Worm (Caenorhabditis elegans): ENCODE data around the gene H20E11.3.
"Not testable (repeated sequence)": the region's sequence is repeated elsewhere in the genome, so short reads cannot be mapped to it uniquely, and the experiment has no call there.

Gene H20E11.3

ce11 chrIV:6827477-6827876 lies 2.9 kb downstream of the H20E11.3 start, which contains the start of gene H20E11.2:
Gene H20E11.2, plus strand, starts transcription at chrIV:6827777.
- not testable (repeated sequence) for TF ChIP-seq unc-39 (tag; optimal IDR thresholded peaks at IDR 0.05); ceh-43 (GFP tag; optimal IDR thresholded peaks at IDR 0.05); sem-2 (GFP tag; optimal IDR thresholded peaks at IDR 0.05)

ce11 chrIV:6829902-6830301 lies 5.3 kb downstream of the H20E11.3 start, which contains the start of gene H20E11.1:
Gene H20E11.1, plus strand, starts transcription at chrIV:6830145.
- TF ChIP-seq sem-2 (GFP tag; optimal IDR thresholded peaks at IDR 0.05) (no peak), bed-3 (GFP tag; optimal IDR thresholded peaks at IDR 0.05) (no peak), ceh-83 (GFP tag; optimal IDR thresholded peaks at IDR 0.05) (no peak), mls-2 (tag; optimal IDR thresholded peaks at IDR 0.05) (no peak)

ce11 chrIV:6832194-6832593 lies 7.6 kb downstream of the H20E11.3 start:
- no peak for TF ChIP-seq mep-1 (tag; optimal IDR thresholded peaks at IDR 0.05)
- TF ChIP-seq nhr-28 (tag; optimal IDR thresholded peaks at IDR 0.05), result no peak
- no peak for TF ChIP-seq elt-3 (tag; optimal IDR thresholded peaks at IDR 0.05)
- TF ChIP-seq lin-32 (GFP tag; optimal IDR thresholded peaks at IDR 0.05), result no peak
- TF ChIP-seq elt-1 (tag; optimal IDR thresholded peaks at IDR 0.05; ENCODE audit: borderline replicate concordance, insufficient read depth), result no peak
- TF ChIP-seq ces-1 (GFP tag; optimal IDR thresholded peaks at IDR 0.05), result no peak
- TF ChIP-seq unc-120 (tag; optimal IDR thresholded peaks at IDR 0.05; ENCODE audit: poor library complexity, severe bottlenecking), result no peak
- no peak for TF ChIP-seq mab-5 (tag; optimal IDR thresholded peaks at IDR 0.05)
- no peak for TF ChIP-seq snpc-4 (tag; optimal IDR thresholded peaks at IDR 0.05)
- TF ChIP-seq blmp-1 (tag; optimal IDR thresholded peaks at IDR 0.05), result no peak
- no peak for TF ChIP-seq mls-2 (tag; optimal IDR thresholded peaks at IDR 0.05)
- no peak for TF ChIP-seq unc-39 (tag; optimal IDR thresholded peaks at IDR 0.05)
- TF ChIP-seq nhr-12 (tag; optimal IDR thresholded peaks at IDR 0.05), result no peak
- no peak for TF ChIP-seq M03D4.4 (tag; optimal IDR thresholded peaks at IDR 0.05)
- TF ChIP-seq hlh-1 (tag; optimal IDR thresholded peaks at IDR 0.05), result no peak
- no peak for TF ChIP-seq drap-1 (GFP tag; optimal IDR thresholded peaks at IDR 0.05)
- no peak for TF ChIP-seq bed-3 (GFP tag; optimal IDR thresholded peaks at IDR 0.05)
- TF ChIP-seq unc-62 (GFP tag; optimal IDR thresholded peaks at IDR 0.05), result no peak
- TF ChIP-seq nhr-2 (tag; optimal IDR thresholded peaks at IDR 0.05), result no peak

- TF ChIP-seq elt-1 (tag; optimal IDR thresholded peaks at IDR 0.05; ENCODE audit: borderline replicate concordance, insufficient read depth) (peak; percentile 46), unc-39 (tag; optimal IDR thresholded peaks at IDR 0.05) (no peak), ztf-11 (tag; optimal IDR thresholded peaks at IDR 0.05) (no peak), snpc-4 (tag; optimal IDR thresholded peaks at IDR 0.05) (no peak)
Measured at ce11 chrIV:6833617-6834016, 9.0 kb downstream of the H20E11.3 start.

ce11 chrIV:6834705-6835104 lies 10.1 kb downstream of the H20E11.3 start:
- no peak for TF ChIP-seq hlh-1 (tag; optimal IDR thresholded peaks at IDR 0.05)
- no peak for TF ChIP-seq nhr-237 (tag; optimal IDR thresholded peaks at IDR 0.05)
- TF ChIP-seq unc-39 (tag; optimal IDR thresholded peaks at IDR 0.05), result no peak

- no peak for TF ChIP-seq unc-120 (tag; optimal IDR thresholded peaks at IDR 0.05; ENCODE audit: poor library complexity, severe bottlenecking)
- TF ChIP-seq unc-62 (GFP tag; optimal IDR thresholded peaks at IDR 0.05), result no peak
- TF ChIP-seq ceh-39 (tag; optimal IDR thresholded peaks at IDR 0.05), result no peak
- TF ChIP-seq cnd-1 (tag; optimal IDR thresholded peaks at IDR 0.05), result no peak
- no peak for TF ChIP-seq sptf-1 (tag; optimal IDR thresholded peaks at IDR 0.05)
- TF ChIP-seq elt-3 (tag; optimal IDR thresholded peaks at IDR 0.05), result no peak
Measured at ce11 chrIV:6836769-6837168, 12.2 kb downstream of the H20E11.3 start.

ce11 chrIV:6839091-6839522 lies 14.5 kb downstream of the H20E11.3 start:
- TF ChIP-seq nhr-76 (tag; optimal IDR thresholded peaks at IDR 0.05), result no peak
- no peak for TF ChIP-seq bed-3 (GFP tag; optimal IDR thresholded peaks at IDR 0.05)
- no peak for TF ChIP-seq sptf-1 (tag; optimal IDR thresholded peaks at IDR 0.05)
- TF ChIP-seq blmp-1 (tag; optimal IDR thresholded peaks at IDR 0.05), result no peak
- TF ChIP-seq drap-1 (GFP tag; optimal IDR thresholded peaks at IDR 0.05), result no peak
- TF ChIP-seq nhr-12 (tag; optimal IDR thresholded peaks at IDR 0.05), result no peak
- no peak for TF ChIP-seq ceh-43 (GFP tag; optimal IDR thresholded peaks at IDR 0.05)
- TF ChIP-seq ceh-83 (GFP tag; optimal IDR thresholded peaks at IDR 0.05), result no peak
- no peak for TF ChIP-seq zip-8 (tag; optimal IDR thresholded peaks at IDR 0.05)
- peak; percentile 22 for TF ChIP-seq hlh-1 (tag; optimal IDR thresholded peaks at IDR 0.05)
- no peak for TF ChIP-seq M03D4.4 (tag; optimal IDR thresholded peaks at IDR 0.05)
- no peak for TF ChIP-seq mls-2 (tag; optimal IDR thresholded peaks at IDR 0.05)
- TF ChIP-seq tbx-8 (GFP tag; optimal IDR thresholded peaks at IDR 0.05), result no peak
- no peak for TF ChIP-seq flh-1 (GFP tag; optimal IDR thresholded peaks at IDR 0.05)
- no peak for TF ChIP-seq lin-32 (GFP tag; optimal IDR thresholded peaks at IDR 0.05)
- TF ChIP-seq lsy-2 (tag; optimal IDR thresholded peaks at IDR 0.05), result no peak
- TF ChIP-seq nhr-2 (tag; optimal IDR thresholded peaks at IDR 0.05), result no peak
- no peak for TF ChIP-seq pha-4 (tag; optimal IDR thresholded peaks at IDR 0.05)
- TF ChIP-seq ceh-39 (tag; optimal IDR thresholded peaks at IDR 0.05), result no peak
- TF ChIP-seq nhr-28 (tag; optimal IDR thresholded peaks at IDR 0.05), result no peak
- TF ChIP-seq mep-1 (tag; optimal IDR thresholded peaks at IDR 0.05), result peak; percentile 24
- TF ChIP-seq snpc-4 (tag; optimal IDR thresholded peaks at IDR 0.05), result no peak
- TF ChIP-seq unc-120 (tag; optimal IDR thresholded peaks at IDR 0.05; ENCODE audit: poor library complexity, severe bottlenecking), result peak; percentile 89
- TF ChIP-seq sem-2 (GFP tag; optimal IDR thresholded peaks at IDR 0.05), result no peak
- TF ChIP-seq unc-39 (tag; optimal IDR thresholded peaks at IDR 0.05), result no peak
- no peak for TF ChIP-seq elt-3 (tag; optimal IDR thresholded peaks at IDR 0.05)
- TF ChIP-seq cnd-1 (tag; optimal IDR thresholded peaks at IDR 0.05), result no peak
- TF ChIP-seq mab-5 (tag; optimal IDR thresholded peaks at IDR 0.05), result no peak
- TF ChIP-seq ham-2 (GFP tag; optimal IDR thresholded peaks at IDR 0.05), result no peak
- TF ChIP-seq ztf-11 (tag; optimal IDR thresholded peaks at IDR 0.05), result no peak

All from whole organism, mixed stage, embryonic.